Worm (Caenorhabditis elegans) whole organism, midembryonic: ENCODE data around the gene B0034.1.

Experiments used
- med-1 ChIP-seq: sonication (generic microtip); optimal IDR thresholded peaks from 2 replicates; lab custom pipeline; 2017; ENCODE audit warnings: missing genetic modification characterization, mild to moderate bottlenecking, missing compliant biosample characterization, antibody characterized with exemption, missing genetic modification reagents; ENCODE audit not compliant: insufficient read depth
- ref-1 ChIP-seq: fragments of 200-800 bp; sonication (Bioruptor generic); conservative IDR thresholded peaks from 2 replicates; pipeline ENCODE4 v1.3.6; 2022; ENCODE audit warnings: missing genetic modification reagents, missing genetic modification characterization, missing compliant biosample characterization
- ztf-29 ChIP-seq: fragments of 200-800 bp; sonication (Bioruptor generic); IDR thresholded peaks from 2 replicates; pipeline ENCODE4 v1.3.6; 2022; ENCODE audit warnings: missing genetic modification reagents, missing genetic modification characterization, missing compliant biosample characterization

ce11 chrII:5955638-5956167 is 12.4 kb upstream of the B0034.1 start:
- TF ChIP-seq ref-1 (GFP tag; lab: Robert Waterston, UW) (no peak), ztf-29 (GFP tag; lab: Robert Waterston, UW) (no peak), med-1 (no peak)
